Fruit fly (Drosophila melanogaster): ENCODE results near the gene Cp38.

The Cp38 gene

DNA sequence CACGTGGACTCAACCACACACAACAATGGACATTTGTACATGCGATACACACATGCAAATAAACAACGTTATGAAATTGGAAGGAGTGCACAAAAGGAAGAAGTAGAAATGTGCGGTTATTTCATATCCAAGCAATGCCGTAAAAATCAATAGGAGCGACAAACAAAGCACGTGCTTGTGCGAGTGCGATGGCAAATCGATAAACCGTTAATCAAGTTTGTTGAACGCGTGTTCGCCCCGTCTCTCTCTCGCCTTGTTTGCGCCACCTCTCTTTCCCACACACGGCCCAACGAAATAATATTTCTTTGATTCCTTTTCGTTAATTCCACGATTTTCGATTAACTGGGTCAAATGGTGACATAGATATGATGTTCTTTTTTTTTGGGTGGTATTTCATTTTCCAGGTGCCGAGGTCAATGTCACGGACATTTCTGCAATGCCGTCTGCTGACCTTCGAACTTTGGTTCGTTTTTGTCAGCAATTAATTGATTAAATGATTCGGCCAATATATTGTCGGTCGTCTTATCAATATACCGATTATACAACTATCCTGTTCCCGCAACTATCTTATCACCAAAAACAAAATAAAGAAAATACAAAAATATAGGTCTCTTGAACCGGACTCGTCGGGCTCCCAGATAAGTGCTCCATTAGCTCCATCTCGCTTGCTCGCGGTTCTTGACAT, 8.8 kb downstream of the Cp38 start (continued):
- TF ChIP-seq eve (GFP tag; optimal IDR thresholded peaks at IDR 0.05) (peak in 1 of 2 experiments; percentile 57), CG12942 (GFP tag; optimal IDR thresholded peaks at IDR 0.05) (no peak), run (tag; optimal IDR thresholded peaks at IDR 0.05) (no peak), HLH54F (GFP tag; optimal IDR thresholded peaks at IDR 0.05) (no peak), nerfin-1 (tag; optimal IDR thresholded peaks at IDR 0.05) (peak; percentile 1), Ssrp (tag; optimal IDR thresholded peaks at IDR 0.05) (no peak), onecut (GFP tag; IDR thresholded peaks at IDR 0.05) (peak; percentile 99), Adf1 (GFP tag; IDR thresholded peaks at IDR 0.05) (no peak), CG13424 (tag; optimal IDR thresholded peaks at IDR 0.05) (no peak), CG9817 (tag; optimal IDR thresholded peaks at IDR 0.05) (no peak), sens (GFP tag) (no peak), Dref (GFP tag; IDR thresholded peaks at IDR 0.05) (no peak), tll (GFP tag; optimal IDR thresholded peaks at IDR 0.05) (no peak), CG17568 (GFP tag; optimal IDR thresholded peaks at IDR 0.05) (no peak), Fer2 (tag; optimal IDR thresholded peaks at IDR 0.05) (no peak), Mrtf (GFP tag; IDR thresholded peaks at IDR 0.05) (no peak), H2.0 (GFP tag; IDR thresholded peaks at IDR 0.05) (no peak), pb (GFP tag; optimal IDR thresholded peaks at IDR 0.05) (no peak), dati (GFP tag; IDR thresholded peaks at IDR 0.05) (no peak), hth (optimal IDR thresholded peaks at IDR 0.05) (no peak), CG31441 (GFP tag; IDR thresholded peaks at IDR 0.05) (no peak)

dm6 chrX:8490976-8491345, 9.3 kb downstream of the Cp38 start:
- peak; percentile 17 for TF ChIP-seq dmrt99B (tag; optimal IDR thresholded peaks at IDR 0.05)
- no peak for TF ChIP-seq Gug (GFP tag; IDR thresholded peaks at IDR 0.05)
- TF ChIP-seq vfl (GFP tag; optimal IDR thresholded peaks at IDR 0.05) = no peak
- peak; percentile 3 for TF ChIP-seq Meics (GFP tag; optimal IDR thresholded peaks at IDR 0.05)
- TF ChIP-seq Usf (GFP tag; optimal IDR thresholded peaks at IDR 0.05) = no peak
- peak; percentile 37 for TF ChIP-seq CG7839 (tag; optimal IDR thresholded peaks at IDR 0.05)
- peak; percentile 21 for TF ChIP-seq CG11504 (tag; optimal IDR thresholded peaks at IDR 0.05)
- peak; percentile 27 for TF ChIP-seq CoRest (tag; optimal IDR thresholded peaks at IDR 0.05)
- TF ChIP-seq CG12236 (GFP tag; optimal IDR thresholded peaks at IDR 0.05) = no peak
- TF ChIP-seq fd3F (GFP tag; optimal IDR thresholded peaks at IDR 0.05) = peak; percentile 1
- peak; percentile 43 for TF ChIP-seq CG2678 (tag; optimal IDR thresholded peaks at IDR 0.05)
- TF ChIP-seq CG2129 (GFP tag; IDR thresholded peaks at IDR 0.05; ENCODE audit: partially characterized antibody) = no peak
- no peak for TF ChIP-seq CG15514 (GFP tag; optimal IDR thresholded peaks at IDR 0.05)
- TF ChIP-seq Fer2 (tag; optimal IDR thresholded peaks at IDR 0.05) = no peak
- no peak for TF ChIP-seq YL-1 (GFP tag; optimal IDR thresholded peaks at IDR 0.05)
- TF ChIP-seq grn (GFP tag; optimal IDR thresholded peaks at IDR 0.05) = no peak
- no peak for TF ChIP-seq CG42726 (GFP tag; IDR thresholded peaks at IDR 0.05; ENCODE audit: partially characterized antibody)
- no peak for TF ChIP-seq prd (optimal IDR thresholded peaks at IDR 0.05)
- no peak for TF ChIP-seq prd (GFP tag; IDR thresholded peaks at IDR 0.05)
- TF ChIP-seq gem (tag; optimal IDR thresholded peaks at IDR 0.05) = peak; percentile 36
- no peak for TF ChIP-seq trem (tag; optimal IDR thresholded peaks at IDR 0.05)
- no peak for TF ChIP-seq CG4617 (GFP tag; optimal IDR thresholded peaks at IDR 0.05; ENCODE audit: borderline replicate concordance)
- no peak for TF ChIP-seq B-H1 (GFP tag; IDR thresholded peaks at IDR 0.05)
- TF ChIP-seq CG3838 (GFP tag; optimal IDR thresholded peaks at IDR 0.05) = no peak
- TF ChIP-seq Abd-B (GFP tag; optimal IDR thresholded peaks at IDR 0.05) = peak; percentile 24
- no peak for TF ChIP-seq tll (GFP tag; optimal IDR thresholded peaks at IDR 0.05)
- TF ChIP-seq grau (tag; optimal IDR thresholded peaks at IDR 0.05) = peak; percentile 23
- no peak for TF ChIP-seq esg (GFP tag; conservative IDR thresholded peaks at IDR 0.05)
- no peak for TF ChIP-seq pan (optimal IDR thresholded peaks at IDR 0.05)
- peak in 1 of 2 experiments; percentile 6 for TF ChIP-seq pan (GFP tag; optimal IDR thresholded peaks at IDR 0.05 in 1 of 2, IDR thresholded peaks at IDR 0.05 in 1 of 2)
- no peak for TF ChIP-seq Pdp1 (GFP tag; optimal IDR thresholded peaks at IDR 0.05)
